Fruit fly (Drosophila melanogaster) whole organism, prepupa: ENCODE data around the gene CG14448.

Experiments
- CG10669 ChIP-seq: fragments of 200-800 bp; sonication (Bioruptor generic); optimal IDR thresholded peaks from 3 replicates; lab custom pipeline; 2018; ENCODE audit warnings: missing biosample characterization, mild to moderate bottlenecking, missing genetic modification characterization, moderate library complexity
- CG11294 ChIP-seq: fragments of 200-800 bp; sonication (Bioruptor generic); IDR thresholded peaks from 2 replicates; pipeline ENCODE4 v1.3.6; 2022; ENCODE audit warnings: missing biosample characterization, missing genetic modification characterization
- CG11762 ChIP-seq: fragments of 200-800 bp; sonication (Bioruptor generic); optimal IDR thresholded peaks from 3 replicates; lab custom pipeline; 2016; ENCODE audit warnings: missing biosample characterization, missing genetic modification characterization; ENCODE audit not compliant: insufficient read depth
- CG16779 ChIP-seq: fragments of 200-800 bp; sonication (Bioruptor generic); optimal IDR thresholded peaks from 3 replicates; lab custom pipeline; 2017; ENCODE audit warnings: missing biosample characterization, mild to moderate bottlenecking, missing genetic modification characterization
- CG3032 ChIP-seq: fragments of 200-800 bp; optimal IDR thresholded peaks from 2 replicates; lab custom pipeline; 2019; ENCODE audit warnings: missing biosample characterization, mild to moderate bottlenecking, missing genetic modification characterization, moderate library complexity
- CG31627 ChIP-seq: fragments of 200-800 bp; sonication (Bioruptor generic); optimal IDR thresholded peaks from 3 replicates; lab custom pipeline; 2016; ENCODE audit warnings: missing biosample characterization, missing genetic modification characterization
- CG34406 ChIP-seq: fragments of 200-800 bp; sonication (Bioruptor generic); optimal IDR thresholded peaks from 3 replicates; lab custom pipeline; 2016; ENCODE audit warnings: missing biosample characterization, missing genetic modification characterization
- CG4318 ChIP-seq: fragments of 200-800 bp; sonication (Bioruptor generic); optimal IDR thresholded peaks from 3 replicates; lab custom pipeline; 2017; ENCODE audit warnings: missing biosample characterization, mild to moderate bottlenecking, missing genetic modification characterization
- CG6163 ChIP-seq: fragments of 200-800 bp; sonication (Bioruptor generic); IDR thresholded peaks from 3 replicates; pipeline ENCODE4 v1.3.6; 2022; ENCODE audit warnings: missing biosample characterization, missing genetic modification characterization
- CG6276 ChIP-seq: fragments of 200-800 bp; sonication (Bioruptor generic); optimal IDR thresholded peaks from 2 replicates; lab custom pipeline; 2017; ENCODE audit warnings: missing biosample characterization, mild to moderate bottlenecking, missing genetic modification characterization
- CG6792 ChIP-seq: fragments of 200-800 bp; sonication (Bioruptor generic); optimal IDR thresholded peaks from 3 replicates; lab custom pipeline; 2016; ENCODE audit warnings: missing biosample characterization, missing genetic modification characterization
- CG6808 ChIP-seq: fragments of 200-800 bp; sonication (Bioruptor generic); optimal IDR thresholded peaks from 3 replicates; lab custom pipeline; 2017; ENCODE audit warnings: missing biosample characterization, missing genetic modification characterization, mild to moderate bottlenecking, moderate library complexity, missing genetic modification reagents
- CG6854 ChIP-seq: fragments of 200-800 bp; sonication (Bioruptor generic); optimal IDR thresholded peaks from 2 replicates; lab custom pipeline; 2017; ENCODE audit warnings: missing biosample characterization, mild to moderate bottlenecking, missing genetic modification characterization
- CG7368 ChIP-seq: fragments of 200-800 bp; sonication (Bioruptor generic); optimal IDR thresholded peaks from 3 replicates; lab custom pipeline; 2016; ENCODE audit warnings: missing biosample characterization, missing genetic modification characterization
- CG8319 ChIP-seq: fragments of 200-800 bp; sonication (Bioruptor generic); optimal IDR thresholded peaks from 3 replicates; lab custom pipeline; 2016; ENCODE audit warnings: missing biosample characterization, missing genetic modification characterization
- CG8632 ChIP-seq: fragments of 200-800 bp; sonication (Bioruptor generic); optimal IDR thresholded peaks from 3 replicates; lab custom pipeline; 2016; ENCODE audit warnings: missing biosample characterization, missing genetic modification characterization
- CG9139 ChIP-seq: fragments of 200-800 bp; sonication (Bioruptor generic); optimal IDR thresholded peaks from 3 replicates; lab custom pipeline; 2017; ENCODE audit warnings: missing biosample characterization, mild to moderate bottlenecking, missing genetic modification characterization
- Eip75B ChIP-seq: fragments of 200-800 bp; sonication (Bioruptor generic); optimal IDR thresholded peaks from 3 replicates; lab custom pipeline; 2016; ENCODE audit warnings: missing biosample characterization, missing genetic modification characterization
- Eip78C ChIP-seq: fragments of 200-800 bp; sonication (Bioruptor generic); peaks from one replicate; lab custom pipeline; 2016; ENCODE audit warnings: missing biosample characterization, missing genetic modification characterization
- Ets21C ChIP-seq: fragments of 200-800 bp; sonication (Bioruptor generic); optimal IDR thresholded peaks from 3 replicates; lab custom pipeline; 2016; ENCODE audit warnings: missing biosample characterization, missing genetic modification characterization
- Ets96B ChIP-seq: fragments of 200-800 bp; optimal IDR thresholded peaks from 2 replicates; lab custom pipeline; 2019; ENCODE audit warnings: missing biosample characterization, mild to moderate bottlenecking, missing genetic modification characterization, moderate library complexity
- Gug ChIP-seq: fragments of 200-800 bp; sonication (Bioruptor generic); IDR thresholded peaks from 2 replicates; pipeline ENCODE4 v1.3.6; 2022; ENCODE audit warnings: missing biosample characterization, missing genetic modification characterization
- Hr38 ChIP-seq: sonication (Bioruptor generic); optimal IDR thresholded peaks from 2 replicates; lab custom pipeline; 2016; ENCODE audit warnings: missing biosample characterization, missing genetic modification characterization
- Hr39 ChIP-seq: fragments of 200-800 bp; sonication (Bioruptor generic); optimal IDR thresholded peaks from 2 replicates; lab custom pipeline; 2016; ENCODE audit warnings: missing biosample characterization, missing genetic modification characterization
- Lpt ChIP-seq: fragments of 200-800 bp; sonication (Bioruptor generic); optimal IDR thresholded peaks from 3 replicates; lab custom pipeline; 2016; ENCODE audit warnings: missing biosample characterization, missing genetic modification characterization
- Met ChIP-seq: fragments of 200-800 bp; sonication (Bioruptor generic); optimal IDR thresholded peaks from 3 replicates; lab custom pipeline; 2016; ENCODE audit warnings: missing biosample characterization, missing genetic modification characterization
- OdsH ChIP-seq: fragments of 200-800 bp; sonication (Bioruptor generic); optimal IDR thresholded peaks from 3 replicates; lab custom pipeline; 2016; ENCODE audit warnings: missing biosample characterization, missing genetic modification characterization
- Smox ChIP-seq: fragments of 200-800 bp; sonication (Bioruptor generic); optimal IDR thresholded peaks from 3 replicates; lab custom pipeline; 2016; ENCODE audit warnings: missing biosample characterization, missing genetic modification characterization
- Sox102F ChIP-seq: fragments of 200-800 bp; sonication (Bioruptor generic); optimal IDR thresholded peaks from 2 replicates; lab custom pipeline; 2016; ENCODE audit warnings: missing biosample characterization, mild to moderate bottlenecking, missing genetic modification characterization
- Sox15 ChIP-seq: fragments of 200-800 bp; sonication (Bioruptor generic); optimal IDR thresholded peaks from 3 replicates; lab custom pipeline; 2016; ENCODE audit warnings: missing biosample characterization, missing genetic modification characterization
- achi ChIP-seq: fragments of 200-800 bp; sonication (Bioruptor generic); optimal IDR thresholded peaks from 3 replicates; lab custom pipeline; 2016; ENCODE audit warnings: missing biosample characterization, missing genetic modification characterization
- acj6 ChIP-seq: fragments of 200-800 bp; sonication (Bioruptor generic); optimal IDR thresholded peaks from 3 replicates; lab custom pipeline; 2016; ENCODE audit warnings: missing biosample characterization, missing genetic modification characterization
- cyc ChIP-seq: fragments of 200-800 bp; sonication (Bioruptor generic); optimal IDR thresholded peaks from 3 replicates; lab custom pipeline; 2016; ENCODE audit warnings: missing biosample characterization, missing genetic modification characterization
- dac ChIP-seq: fragments of 200-800 bp; sonication (Bioruptor generic); optimal IDR thresholded peaks from 2 replicates; lab custom pipeline; 2017; ENCODE audit warnings: missing biosample characterization, mild to moderate bottlenecking, missing genetic modification characterization
- dsx ChIP-seq: fragments of 200-800 bp; optimal IDR thresholded peaks from 3 replicates; lab custom pipeline; 2019; ENCODE audit warnings: missing biosample characterization, mild to moderate bottlenecking, missing genetic modification characterization, moderate library complexity; ENCODE audit not compliant: poor library complexity, severe bottlenecking
- eg ChIP-seq: fragments of 200-800 bp; sonication (Bioruptor generic); IDR thresholded peaks from 3 replicates; pipeline ENCODE4 v1.3.6; 2022; ENCODE audit warnings: missing biosample characterization, missing genetic modification characterization
- esn ChIP-seq: fragments of 200-800 bp; sonication (Bioruptor generic); optimal IDR thresholded peaks from 2 replicates; lab custom pipeline; 2016; ENCODE audit warnings: missing biosample characterization, mild to moderate bottlenecking, missing genetic modification characterization, moderate library complexity
- fd59A ChIP-seq: fragments of 200-800 bp; sonication (Bioruptor generic); optimal IDR thresholded peaks from 2 replicates; lab custom pipeline; 2017; ENCODE audit warnings: missing biosample characterization, mild to moderate bottlenecking, missing genetic modification characterization, missing genetic modification reagents
- fd85E ChIP-seq: fragments of 200-800 bp; sonication (Bioruptor generic); optimal IDR thresholded peaks from 3 replicates; lab custom pipeline; 2016; ENCODE audit warnings: missing biosample characterization, missing genetic modification characterization
- fkh ChIP-seq: fragments of 200-800 bp; sonication (Bioruptor generic); optimal IDR thresholded peaks from 3 replicates; lab custom pipeline; 2017; ENCODE audit warnings: missing biosample characterization, mild to moderate bottlenecking, missing genetic modification characterization, moderate library complexity
- lz ChIP-seq: fragments of 200-800 bp; sonication (Bioruptor generic); optimal IDR thresholded peaks from 3 replicates; lab custom pipeline; 2016; ENCODE audit warnings: missing biosample characterization, missing genetic modification characterization
- net ChIP-seq: fragments of 200-800 bp; sonication (Bioruptor generic); optimal IDR thresholded peaks from 3 replicates; lab custom pipeline; 2016; ENCODE audit warnings: missing biosample characterization, missing genetic modification characterization
- pdm3 ChIP-seq: fragments of 200-800 bp; sonication (Bioruptor generic); optimal IDR thresholded peaks from 3 replicates; lab custom pipeline; 2016; ENCODE audit warnings: missing biosample characterization, missing genetic modification characterization
- salr ChIP-seq, 2 experiments: fragments of 200-800 bp; sonication (Bioruptor generic); optimal IDR thresholded peaks; 3 replicates each; lab custom pipeline; 2016 to 2018; ENCODE audit warnings: missing biosample characterization in 2 of 2, missing genetic modification characterization in 2 of 2, mild to moderate bottlenecking in 1 of 2
- ss ChIP-seq, 2 experiments: fragments of 200-800 bp; sonication (Bioruptor generic); optimal IDR thresholded peaks; 2 replicates in 1 of 2; 3 replicates in 1 of 2; lab custom pipeline; 2017 to 2018; ENCODE audit warnings: mild to moderate bottlenecking in 2 of 2, missing biosample characterization in 2 of 2, missing genetic modification characterization in 2 of 2, moderate library complexity in 1 of 2
- svp ChIP-seq: fragments of 200-800 bp; sonication (Bioruptor generic); peaks from one replicate; lab custom pipeline; 2016; ENCODE audit warnings: missing biosample characterization, missing genetic modification characterization
- topi ChIP-seq: fragments of 200-800 bp; sonication (Bioruptor generic); optimal IDR thresholded peaks from 3 replicates; lab custom pipeline; 2016; ENCODE audit warnings: missing biosample characterization, missing genetic modification characterization
- vri ChIP-seq: fragments of 200-800 bp; sonication (Bioruptor generic); optimal IDR thresholded peaks from 3 replicates; lab custom pipeline; 2016; ENCODE audit warnings: missing biosample characterization, mild to moderate bottlenecking, missing genetic modification characterization

Gene CG14448

DNA sequence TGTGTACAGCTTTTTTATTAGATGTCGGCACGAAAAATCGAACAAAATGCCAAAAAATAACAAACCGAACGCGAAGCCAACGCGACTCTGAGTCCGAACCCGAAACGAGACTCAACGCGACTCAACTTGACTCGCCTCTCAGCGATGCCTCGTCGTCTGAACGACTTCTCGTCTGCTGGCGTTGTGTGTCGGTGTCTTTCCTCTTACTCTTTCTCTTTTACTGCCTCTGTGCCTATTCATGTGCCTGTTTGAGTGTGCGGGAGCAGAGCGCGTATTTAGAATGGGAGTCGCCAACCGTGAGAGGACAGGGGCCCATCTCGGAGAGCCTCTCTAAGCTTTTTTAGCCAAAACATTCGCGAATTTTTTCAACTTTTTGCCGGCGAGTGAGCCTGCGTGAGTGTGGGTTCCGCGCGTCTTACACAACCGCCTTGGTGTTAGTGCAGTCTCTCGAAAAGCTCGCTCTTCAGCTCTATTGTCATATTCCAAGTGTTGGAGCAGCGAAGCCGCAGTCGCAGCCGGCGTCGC, 36.5 kb downstream of the CG14448 start (continued):
- TF ChIP-seq OdsH (GFP tag; lab: Kevin White, UChicago) (no peak), cyc (GFP tag; lab: Kevin White, UChicago) (no peak), CG11762 (GFP tag; lab: Kevin White, UChicago) (no peak), fd85E (peak; percentile 28), CG6808 (peak; percentile 22), fkh (GFP tag; lab: Kevin White, UChicago) (peak; percentile 25), CG34406 (GFP tag; lab: Kevin White, UChicago) (peak; percentile 8), vri (GFP tag; lab: Kevin White, UChicago) (peak; percentile 91), Hr38 (GFP tag; lab: Kevin White, UChicago) (no peak), CG6854 (peak; percentile 60), CG10669 (GFP tag; lab: Kevin White, UChicago) (no peak), CG31627 (GFP tag; lab: Kevin White, UChicago) (no peak), Sox102F (GFP tag; lab: Kevin White, UChicago) (peak; percentile 69), lz (GFP tag; lab: Kevin White, UChicago) (no peak), achi (GFP tag; lab: Kevin White, UChicago) (peak; percentile 30), salr (GFP tag; optimal IDR thresholded peaks at IDR 0.05; lab: Kevin White, UChicago) (no peak), Met (GFP tag; lab: Kevin White, UChicago) (peak; percentile 41), CG6792 (GFP tag; lab: Kevin White, UChicago) (no peak), Ets96B (peak; percentile 27), acj6 (no peak), ss (GFP tag; optimal IDR thresholded peaks at IDR 0.05; lab: Kevin White, UChicago) (peak; percentile 40 to 55), pdm3 (GFP tag; lab: Kevin White, UChicago) (peak; percentile 12), dac (GFP tag; lab: Kevin White, UChicago) (no peak), Gug (GFP tag; lab: Robert Waterston, UW) (no peak), svp (GFP tag; lab: Kevin White, UChicago) (no peak), Eip78C (GFP tag; lab: Kevin White, UChicago) (peak; percentile 81), fd59A (no peak), CG11294 (GFP tag; lab: Robert Waterston, UW) (no peak), CG9139 (GFP tag; lab: Kevin White, UChicago) (peak; percentile 67), CG8632 (GFP tag; lab: Kevin White, UChicago) (peak; percentile 7), Eip75B (GFP tag; lab: Kevin White, UChicago) (peak; percentile 3), Sox15 (GFP tag; lab: Kevin White, UChicago) (no peak), eg (GFP tag; lab: Robert Waterston, UW) (peak; percentile 76), CG8319 (GFP tag; lab: Kevin White, UChicago) (no peak), CG7368 (GFP tag; lab: Kevin White, UChicago) (no peak), Smox (no peak), CG4318 (GFP tag; lab: Kevin White, UChicago) (no peak), Lpt (peak; percentile 72), Hr39 (no peak), CG3032 (tag; lab: Kevin White, UChicago) (no peak)

dm6 chr3L:22826236-22826635, 38.0 kb downstream of the CG14448 start:
- TF ChIP-seq CG6276 (GFP tag; lab: Kevin White, UChicago) (peak; percentile 44), eg (GFP tag; lab: Robert Waterston, UW) (0 out of 3 replicates have a peak, but pooled peaks have one; percentile 32), topi (GFP tag; lab: Kevin White, UChicago) (no peak), dac (GFP tag; lab: Kevin White, UChicago) (no peak), Ets96B (peak; percentile 5), lz (GFP tag; lab: Kevin White, UChicago) (no peak), OdsH (GFP tag; lab: Kevin White, UChicago) (no peak), fkh (GFP tag; lab: Kevin White, UChicago) (no peak), net (GFP tag; lab: Kevin White, UChicago) (no peak), Met (GFP tag; lab: Kevin White, UChicago) (peak; percentile 8), svp (GFP tag; lab: Kevin White, UChicago) (no peak), ss (GFP tag; optimal IDR thresholded peaks at IDR 0.05; lab: Kevin White, UChicago) (peak in 1 of 2 experiments; percentile 66), CG6163 (GFP tag; lab: Robert Waterston, UW) (peak; percentile 21; the same call in 2 of the 3 replicates), Eip78C (GFP tag; lab: Kevin White, UChicago) (peak; percentile 72), Eip75B (GFP tag; lab: Kevin White, UChicago) (no peak), CG6808 (peak; percentile 39), CG10669 (GFP tag; lab: Kevin White, UChicago) (peak; percentile 48), CG7368 (GFP tag; lab: Kevin White, UChicago) (no peak), esn (GFP tag; lab: Kevin White, UChicago) (peak; percentile 2), vri (GFP tag; lab: Kevin White, UChicago) (no peak), Ets21C (GFP tag; lab: Kevin White, UChicago) (no peak), salr (GFP tag; optimal IDR thresholded peaks at IDR 0.05; lab: Kevin White, UChicago) (peak in 1 of 2 experiments; percentile 3), CG6854 (no peak), dsx (GFP tag; lab: Kevin White, UChicago) (peak; percentile 16), CG16779 (tag; lab: Kevin White, UChicago) (no peak)
